Fruit fly (Drosophila melanogaster) whole organism, embryonic: ENCODE data around the gene Rpn12.
A peak's percentile ranks its signal among the peaks of the same experiment; 100 is the strongest.

Source experiments
- BEAF-32 ChIP-seq: fragments of 200-800 bp; sonication (Bioruptor generic); optimal IDR thresholded peaks from 3 replicates; lab custom pipeline; 2017; ENCODE audit warnings: missing biosample characterization, missing genetic modification characterization, mild to moderate bottlenecking, moderate library complexity, missing genetic modification reagents
- CG11085 ChIP-seq: fragments of 200-800 bp; sonication (Bioruptor generic); IDR thresholded peaks from 2 replicates; pipeline ENCODE4 v1.3.6; 2022; ENCODE audit warnings: missing biosample characterization, missing genetic modification characterization
- CG11723 ChIP-seq: fragments of 200-800 bp; sonication (Bioruptor generic); optimal IDR thresholded peaks from 2 replicates; lab custom pipeline; 2017; ENCODE audit warnings: missing biosample characterization, mild to moderate bottlenecking, missing genetic modification characterization
- CG12391 ChIP-seq: fragments of 200-800 bp; sonication (Bioruptor generic); optimal IDR thresholded peaks from 3 replicates; lab custom pipeline; 2018; ENCODE audit warnings: missing biosample characterization, mild to moderate bottlenecking, missing genetic modification characterization, moderate library complexity
- CG12769 ChIP-seq: fragments of 200-800 bp; sonication (Bioruptor generic); optimal IDR thresholded peaks from 2 replicates; lab custom pipeline; 2019; ENCODE audit warnings: missing biosample characterization, mild to moderate bottlenecking, missing genetic modification characterization, moderate library complexity
- CG13624 ChIP-seq: fragments of 200-800 bp; sonication (Bioruptor generic); optimal IDR thresholded peaks from 2 replicates; lab custom pipeline; 2016; ENCODE audit warnings: missing biosample characterization, missing genetic modification characterization
- CG13894 ChIP-seq: fragments of 200-800 bp; sonication (Bioruptor generic); optimal IDR thresholded peaks from 3 replicates; lab custom pipeline; 2018; ENCODE audit warnings: missing biosample characterization, mild to moderate bottlenecking, missing genetic modification characterization, moderate library complexity
- CG15601 ChIP-seq: fragments of 200-800 bp; sonication (Bioruptor generic); optimal IDR thresholded peaks from 3 replicates; lab custom pipeline; 2019; ENCODE audit warnings: missing biosample characterization, mild to moderate bottlenecking, missing genetic modification characterization, moderate library complexity
- CG16863 ChIP-seq: fragments of 200-800 bp; sonication (Bioruptor generic); optimal IDR thresholded peaks from 3 replicates; lab custom pipeline; 2016; ENCODE audit warnings: missing biosample characterization, missing genetic modification characterization
- CG17328 ChIP-seq: fragments of 200-800 bp; sonication (Bioruptor generic); IDR thresholded peaks from 2 replicates; pipeline ENCODE4 v1.3.6; 2022; ENCODE audit warnings: missing biosample characterization, missing genetic modification characterization
- CG30403 ChIP-seq: fragments of 200-800 bp; sonication (Bioruptor generic); optimal IDR thresholded peaks from 3 replicates; lab custom pipeline; 2016; ENCODE audit warnings: missing biosample characterization, missing genetic modification characterization
- CG3281 ChIP-seq: fragments of 200-800 bp; sonication (Bioruptor generic); optimal IDR thresholded peaks from 3 replicates; lab custom pipeline; 2017; ENCODE audit warnings: missing biosample characterization, mild to moderate bottlenecking, missing genetic modification characterization
- CG34224 ChIP-seq: fragments of 200-800 bp; sonication (Bioruptor generic); IDR thresholded peaks from 3 replicates; pipeline ENCODE4 v1.3.6; 2022; ENCODE audit warnings: missing biosample characterization, missing genetic modification characterization; ENCODE audit not compliant: partially characterized antibody
- CG3995 ChIP-seq: fragments of 200-800 bp; sonication (Bioruptor generic); optimal IDR thresholded peaks from 3 replicates; lab custom pipeline; 2016; ENCODE audit warnings: missing biosample characterization, missing genetic modification characterization
- CG6654 ChIP-seq: fragments of 200-800 bp; sonication (Bioruptor generic); optimal IDR thresholded peaks from 2 replicates; lab custom pipeline; 2017; ENCODE audit warnings: missing biosample characterization, mild to moderate bottlenecking, missing genetic modification characterization
- CG6791 ChIP-seq: fragments of 200-800 bp; sonication (Bioruptor generic); IDR thresholded peaks from 3 replicates; pipeline ENCODE4 v1.3.6; 2022; ENCODE audit warnings: missing biosample characterization, missing genetic modification characterization; ENCODE audit not compliant: partially characterized antibody
- CG7271 ChIP-seq: fragments of 200-800 bp; sonication (Bioruptor generic); optimal IDR thresholded peaks from 2 replicates; lab custom pipeline; 2018; ENCODE audit warnings: missing biosample characterization, mild to moderate bottlenecking, missing genetic modification characterization, moderate library complexity
- CG9876 ChIP-seq: fragments of 200-800 bp; sonication (Bioruptor generic); optimal IDR thresholded peaks from 2 replicates; lab custom pipeline; 2016; ENCODE audit warnings: missing biosample characterization, missing genetic modification characterization
- D19B ChIP-seq: fragments of 200-800 bp; sonication (Bioruptor generic); optimal IDR thresholded peaks from 2 replicates; lab custom pipeline; 2017; ENCODE audit warnings: missing biosample characterization, mild to moderate bottlenecking, missing genetic modification characterization
- Dip3 ChIP-seq: fragments of 200-800 bp; sonication (Bioruptor generic); optimal IDR thresholded peaks from 3 replicates; lab custom pipeline; 2016; ENCODE audit warnings: missing biosample characterization, missing genetic modification characterization
- Ets97D ChIP-seq: fragments of 200-800 bp; sonication (Bioruptor generic); optimal IDR thresholded peaks from 3 replicates; lab custom pipeline; 2016; ENCODE audit warnings: missing biosample characterization, missing genetic modification characterization
- Fer2 ChIP-seq: fragments of 200-800 bp; sonication (Bioruptor generic); optimal IDR thresholded peaks from 2 replicates; lab custom pipeline; 2018; ENCODE audit warnings: missing biosample characterization, mild to moderate bottlenecking, missing genetic modification characterization, moderate library complexity
- HLH3B ChIP-seq: fragments of 200-800 bp; sonication (Bioruptor generic); IDR thresholded peaks from 2 replicates; pipeline ENCODE4 v1.3.6; 2022; ENCODE audit warnings: missing biosample characterization, missing genetic modification characterization
- Hmr ChIP-seq: fragments of 200-800 bp; sonication (Bioruptor generic); optimal IDR thresholded peaks from 3 replicates; lab custom pipeline; 2017; ENCODE audit warnings: mild to moderate bottlenecking, missing biosample characterization, missing genetic modification reagents, missing genetic modification characterization
- Hr51 ChIP-seq, 2 experiments: fragments of 200-800 bp; sonication (Bioruptor generic); optimal IDR thresholded peaks; 2 replicates in 1 of 2; 3 replicates in 1 of 2; lab custom pipeline; 2016 to 2018; ENCODE audit warnings: missing biosample characterization in 2 of 2, missing genetic modification characterization in 2 of 2, mild to moderate bottlenecking in 1 of 2, moderate library complexity in 1 of 2
- Jarid2 ChIP-seq: fragments of 200-800 bp; sonication (Bioruptor generic); optimal IDR thresholded peaks from 3 replicates; lab custom pipeline; 2017; ENCODE audit warnings: mild to moderate bottlenecking, missing biosample characterization, missing genetic modification reagents, missing genetic modification characterization
- NfI ChIP-seq: fragments of 200-800 bp; sonication (Bioruptor generic); optimal IDR thresholded peaks from 3 replicates; lab custom pipeline; 2018; ENCODE audit warnings: missing biosample characterization, mild to moderate bottlenecking, missing genetic modification characterization, moderate library complexity
- Stat92E ChIP-seq, 3 experiments: fragments of >200 bp in 2 of 3; fragments of 200-800 bp in 1 of 3; sonication (Bioruptor generic) in 1 of 3; optimal IDR thresholded peaks; 2 replicates each; lab custom pipeline; 2017 to 2019; ENCODE audit warnings: missing biosample characterization in 3 of 3, missing genetic modification characterization in 3 of 3, mild to moderate bottlenecking in 1 of 3, moderate library complexity in 1 of 3
- Tbp ChIP-seq: fragments of >200 bp; optimal IDR thresholded peaks from 2 replicates; lab custom pipeline; 2018; ENCODE audit warnings: missing biosample characterization, missing genetic modification characterization
- Xbp1 ChIP-seq: fragments of 200-800 bp; sonication (Bioruptor generic); optimal IDR thresholded peaks from 3 replicates; lab custom pipeline; 2016; ENCODE audit warnings: missing biosample characterization, mild to moderate bottlenecking, missing genetic modification characterization
- abd-A ChIP-seq: fragments of 200-800 bp; sonication (Bioruptor generic); optimal IDR thresholded peaks from 3 replicates; lab custom pipeline; 2019; ENCODE audit warnings: missing biosample characterization, mild to moderate bottlenecking, missing genetic modification characterization, moderate library complexity
- da ChIP-seq: fragments of 200-800 bp; sonication (Bioruptor generic); optimal IDR thresholded peaks from 2 replicates; lab custom pipeline; 2016; ENCODE audit warnings: missing biosample characterization, missing genetic modification characterization
- dysf ChIP-seq: fragments of 200-800 bp; sonication (Bioruptor generic); IDR thresholded peaks from 3 replicates; pipeline ENCODE4 v1.3.6; 2022; ENCODE audit warnings: missing biosample characterization, missing genetic modification characterization
- ems ChIP-seq: fragments of 200-800 bp; sonication (Bioruptor generic); optimal IDR thresholded peaks from 3 replicates; lab custom pipeline; 2016; ENCODE audit warnings: missing biosample characterization, missing genetic modification characterization
- ewg ChIP-seq: fragments of 200-800 bp; sonication (Bioruptor generic); optimal IDR thresholded peaks from 3 replicates; lab custom pipeline; 2017; ENCODE audit warnings: mild to moderate bottlenecking, missing biosample characterization, missing genetic modification reagents, missing genetic modification characterization
- fd96Cb ChIP-seq: fragments of 200-800 bp; sonication (Bioruptor generic); optimal IDR thresholded peaks from 2 replicates; lab custom pipeline; 2018; ENCODE audit warnings: missing biosample characterization, mild to moderate bottlenecking, missing genetic modification characterization, moderate library complexity
- gem ChIP-seq: fragments of 200-800 bp; sonication (Bioruptor generic); optimal IDR thresholded peaks from 2 replicates; lab custom pipeline; 2019; ENCODE audit warnings: missing biosample characterization, mild to moderate bottlenecking, missing genetic modification characterization, moderate library complexity
- hkb ChIP-seq, 2 experiments: fragments of 200-800 bp in 1 of 2; fragments of >200 bp in 1 of 2; sonication (Bioruptor generic) in 1 of 2; IDR thresholded peaks in 1 of 2; optimal IDR thresholded peaks in 1 of 2; 2 replicates each; pipeline versions ENCODE4 v1.3.6 to Lab custom; 2017 to 2022; ENCODE audit warnings: missing biosample characterization in 1 of 2, missing genetic modification characterization in 1 of 2
- inv ChIP-seq: fragments of 200-800 bp; sonication (Bioruptor generic); IDR thresholded peaks from 2 replicates; pipeline ENCODE4 v1.3.6; 2022; ENCODE audit warnings: missing biosample characterization, missing genetic modification characterization; ENCODE audit not compliant: partially characterized antibody
- lab ChIP-seq: fragments of 200-800 bp; sonication (Bioruptor generic); optimal IDR thresholded peaks from 3 replicates; lab custom pipeline; 2017; ENCODE audit warnings: missing biosample characterization, missing genetic modification characterization, mild to moderate bottlenecking, moderate library complexity, missing genetic modification reagents
- luna ChIP-seq: fragments of 200-800 bp; sonication (Bioruptor generic); optimal IDR thresholded peaks from 2 replicates; lab custom pipeline; 2016; ENCODE audit warnings: missing biosample characterization, missing genetic modification characterization
- nom ChIP-seq: fragments of 200-800 bp; sonication (Bioruptor generic); optimal IDR thresholded peaks from 2 replicates; lab custom pipeline; 2017; ENCODE audit warnings: missing biosample characterization, missing genetic modification characterization, mild to moderate bottlenecking, moderate library complexity, missing genetic modification reagents
- phol ChIP-seq: fragments of 200-800 bp; sonication (Bioruptor generic); optimal IDR thresholded peaks from 3 replicates; lab custom pipeline; 2018; ENCODE audit warnings: missing biosample characterization, mild to moderate bottlenecking, missing genetic modification characterization, moderate library complexity
- pum ChIP-seq: fragments of 200-800 bp; sonication (Bioruptor generic); optimal IDR thresholded peaks from 2 replicates; lab custom pipeline; 2016; ENCODE audit warnings: missing biosample characterization, missing genetic modification characterization
- pzg ChIP-seq: fragments of 200-800 bp; sonication (Bioruptor generic); optimal IDR thresholded peaks from 3 replicates; lab custom pipeline; 2018; ENCODE audit warnings: missing biosample characterization, mild to moderate bottlenecking, missing genetic modification characterization, moderate library complexity
- sna ChIP-seq: fragments of 200-800 bp; sonication (Bioruptor generic); IDR thresholded peaks from 2 replicates; pipeline ENCODE4 v1.3.6; 2022; ENCODE audit warnings: missing biosample characterization, missing genetic modification characterization; ENCODE audit not compliant: partially characterized antibody
- sob ChIP-seq: fragments of 200-800 bp; sonication (Bioruptor generic); IDR thresholded peaks from 2 replicates; pipeline ENCODE4 v1.3.6; 2022; ENCODE audit warnings: missing biosample characterization, missing genetic modification characterization
- stc ChIP-seq: fragments of 200-800 bp; sonication (Bioruptor generic); IDR thresholded peaks from 2 replicates; pipeline ENCODE4 v1.3.6; 2022; ENCODE audit warnings: missing biosample characterization, missing genetic modification characterization
- toy ChIP-seq: fragments of 200-800 bp; sonication (Bioruptor generic); IDR thresholded peaks from 2 replicates; pipeline ENCODE4 v1.3.6; 2022; ENCODE audit warnings: missing biosample characterization, missing genetic modification characterization

Rpn12 gene

dm6 chr3L:16612972-16613371 is 30.1 kb downstream of the Rpn12 start (continued):
- no peak for TF ChIP-seq CG30403 (GFP tag; lab: Kevin White, UChicago)
- no peak for TF ChIP-seq CG7271
- no peak for TF ChIP-seq nom (GFP tag; lab: Kevin White, UChicago)
- no peak for TF ChIP-seq HLH3B (GFP tag; lab: Robert Waterston, UW)
- no peak for TF ChIP-seq Tbp (GFP tag; lab: Kevin White, UChicago)
- no peak for TF ChIP-seq dysf (GFP tag; lab: Robert Waterston, UW)
- TF ChIP-seq Hmr = peak; percentile 5
- TF ChIP-seq CG9876 (GFP tag; lab: Kevin White, UChicago) = no peak
- TF ChIP-seq CG13894 (tag; lab: Kevin White, UChicago) = no peak
- no peak for TF ChIP-seq luna (GFP tag; lab: Kevin White, UChicago)
- peak; percentile 6; the same call in 1 of the 2 replicates for TF ChIP-seq stc (GFP tag; lab: Robert Waterston, UW)
- TF ChIP-seq sob = peak; percentile 35; the same call in 1 of the 2 replicates
- TF ChIP-seq CG11723 (GFP tag; lab: Kevin White, UChicago) = no peak
- no peak for TF ChIP-seq CG13624 (GFP tag; lab: Kevin White, UChicago)
- TF ChIP-seq sna (GFP tag; lab: Robert Waterston, UW) = no peak
- no peak for TF ChIP-seq pum (GFP tag; lab: Kevin White, UChicago)
- TF ChIP-seq NfI (GFP tag; lab: Kevin White, UChicago) = no peak
- peak; percentile 72 for TF ChIP-seq CG3995 (GFP tag; lab: Kevin White, UChicago)
- TF ChIP-seq CG6654 (GFP tag; lab: Kevin White, UChicago) = no peak
- TF ChIP-seq toy (GFP tag; lab: Robert Waterston, UW) = no peak
- no peak for TF ChIP-seq CG16863 (GFP tag; lab: Kevin White, UChicago)
- TF ChIP-seq CG6791 (GFP tag; lab: Robert Waterston, UW) = no peak
- TF ChIP-seq Jarid2 (GFP tag; lab: Kevin White, UChicago) = no peak
- no peak for TF ChIP-seq CG34224 (GFP tag; lab: Robert Waterston, UW)
- no peak for TF ChIP-seq Hr51 (GFP tag; optimal IDR thresholded peaks at IDR 0.05; lab: Kevin White, UChicago)
- no peak for TF ChIP-seq CG15601 (tag; lab: Kevin White, UChicago)
- TF ChIP-seq lab (GFP tag; lab: Kevin White, UChicago) = peak; percentile 43
- no peak for TF ChIP-seq gem (tag; lab: Kevin White, UChicago)
- TF ChIP-seq fd96Cb (tag; lab: Kevin White, UChicago) = no peak
- no peak for TF ChIP-seq D19B (GFP tag; lab: Kevin White, UChicago)
- TF ChIP-seq da (GFP tag; lab: Kevin White, UChicago) = no peak
- TF ChIP-seq Fer2 (tag; lab: Kevin White, UChicago) = no peak
- no peak for TF ChIP-seq CG12769 (tag; lab: Kevin White, UChicago)
- no peak for TF ChIP-seq abd-A
- no peak for TF ChIP-seq hkb (optimal IDR thresholded peaks at IDR 0.05; lab: Kevin White, UChicago)
- no peak for TF ChIP-seq hkb (GFP tag; IDR thresholded peaks at IDR 0.05; lab: Robert Waterston, UW)
- TF ChIP-seq CG11085 (GFP tag; lab: Robert Waterston, UW) = no peak

dm6 chr3L:16615132-16615709 is 32.4 kb downstream of the Rpn12 start, which contains the start of gene Mo25:
Gene Mo25, minus strand, starts transcription at chr3L:16615472.
- no peak for TF ChIP-seq Stat92E (GFP tag; optimal IDR thresholded peaks at IDR 0.05; lab: Kevin White, UChicago)
- TF ChIP-seq phol (tag; lab: Kevin White, UChicago) = peak; percentile 40
- TF ChIP-seq Ets97D (GFP tag; lab: Kevin White, UChicago) = peak; percentile 49
- no peak for TF ChIP-seq ewg (GFP tag; lab: Kevin White, UChicago)
- TF ChIP-seq Dip3 (GFP tag; lab: Kevin White, UChicago) = peak; percentile 21
- no peak for TF ChIP-seq CG17328 (GFP tag; lab: Robert Waterston, UW)
- peak; percentile 69 for TF ChIP-seq CG12391 (tag; lab: Kevin White, UChicago)
- TF ChIP-seq Xbp1 (GFP tag; lab: Kevin White, UChicago) = peak; percentile 53
- TF ChIP-seq CG12769 (tag; lab: Kevin White, UChicago) = no peak
- TF ChIP-seq CG3281 (GFP tag; lab: Kevin White, UChicago) = peak; percentile 11
- peak; percentile 79 for TF ChIP-seq BEAF-32 (GFP tag; lab: Kevin White, UChicago)
- peak; percentile 47 for TF ChIP-seq ems (GFP tag; lab: Kevin White, UChicago)
- TF ChIP-seq pzg (GFP tag; lab: Kevin White, UChicago) = peak; percentile 80
- TF ChIP-seq inv (GFP tag; lab: Robert Waterston, UW) = peak; percentile 60
